Fruit fly (Drosophila melanogaster): Measurements from ENCODE around the gene CG17896.

CG17896 gene

dm6 chrX:529724-530603, 36.7 kb upstream of the CG17896 start, which contains the start of the genes CG4293 and Appl (continued):
- 0 out of 2 replicates have a peak, but pooled peaks have one; percentile 24 for TF ChIP-seq CG32767 (GFP tag; IDR thresholded peaks at IDR 0.05)
- no peak for TF ChIP-seq esg (GFP tag; conservative IDR thresholded peaks at IDR 0.05)
- no peak for TF ChIP-seq CoRest (tag; optimal IDR thresholded peaks at IDR 0.05)
- TF ChIP-seq CG1024 (GFP tag; IDR thresholded peaks at IDR 0.05): no peak
- no peak for TF ChIP-seq CG4820 (GFP tag; optimal IDR thresholded peaks at IDR 0.05)
- TF ChIP-seq MESR4 (GFP tag; optimal IDR thresholded peaks at IDR 0.05): peak; percentile 44
- peak; percentile 11 for TF ChIP-seq CG11504 (tag; optimal IDR thresholded peaks at IDR 0.05)
- TF ChIP-seq CG6654 (GFP tag; optimal IDR thresholded peaks at IDR 0.05): no peak
- TF ChIP-seq onecut (GFP tag; IDR thresholded peaks at IDR 0.05): peak; percentile 99
- no peak for TF ChIP-seq gcm (GFP tag; optimal IDR thresholded peaks at IDR 0.05)
- TF ChIP-seq PHDP (tag; optimal IDR thresholded peaks at IDR 0.05): no peak
- TF ChIP-seq sqz (GFP tag; optimal IDR thresholded peaks at IDR 0.05): no peak
- peak; percentile 64 for TF ChIP-seq sens (GFP tag)
- TF ChIP-seq Dip2 (GFP tag; IDR thresholded peaks at IDR 0.05): 0 out of 2 replicates have a peak, but pooled peaks have one; percentile 37
- no peak for TF ChIP-seq NFAT (GFP tag; IDR thresholded peaks at IDR 0.05)
- no peak for TF ChIP-seq TFAM (GFP tag; optimal IDR thresholded peaks at IDR 0.05)
- TF ChIP-seq CG13424 (tag; optimal IDR thresholded peaks at IDR 0.05): no peak
- TF ChIP-seq Fer1 (GFP tag; optimal IDR thresholded peaks at IDR 0.05): no peak
- TF ChIP-seq Hand (GFP tag; optimal IDR thresholded peaks at IDR 0.05): no peak
- peak; percentile 67 for TF ChIP-seq HmgD (GFP tag; optimal IDR thresholded peaks at IDR 0.05)
- TF ChIP-seq toy (GFP tag; IDR thresholded peaks at IDR 0.05): no peak
- 0 out of 2 replicates have a peak, but pooled peaks have one; percentile 21 for TF ChIP-seq unc-4 (GFP tag; IDR thresholded peaks at IDR 0.05; ENCODE audit: partially characterized antibody)
- no peak for TF ChIP-seq CG12942 (GFP tag; optimal IDR thresholded peaks at IDR 0.05)
- TF ChIP-seq bcd (GFP tag; optimal IDR thresholded peaks at IDR 0.05): no peak
- no peak for TF ChIP-seq gsb-n (tag; optimal IDR thresholded peaks at IDR 0.05)
- TF ChIP-seq h (optimal IDR thresholded peaks at IDR 0.05): no peak
- TF ChIP-seq CG2129 (GFP tag; IDR thresholded peaks at IDR 0.05; ENCODE audit: partially characterized antibody): no peak
- no peak for TF ChIP-seq Atf6 (GFP tag; IDR thresholded peaks at IDR 0.05)
- TF ChIP-seq CG14710 (tag; optimal IDR thresholded peaks at IDR 0.05): peak; percentile 56
- TF ChIP-seq CG6689 (GFP tag; IDR thresholded peaks at IDR 0.05): no peak
- no peak for TF ChIP-seq Bteb2 (GFP tag; optimal IDR thresholded peaks at IDR 0.05)
- no peak for TF ChIP-seq H2.0 (GFP tag; IDR thresholded peaks at IDR 0.05)
- no peak for TF ChIP-seq Stat92E (GFP tag; optimal IDR thresholded peaks at IDR 0.05)
- no peak for TF ChIP-seq Ada2b (GFP tag; IDR thresholded peaks at IDR 0.05)
- no peak for TF ChIP-seq CG17361 (GFP tag; IDR thresholded peaks at IDR 0.05)
- no peak for TF ChIP-seq tio (GFP tag; optimal IDR thresholded peaks at IDR 0.05)
- no peak for TF ChIP-seq CG12219 (GFP tag; optimal IDR thresholded peaks at IDR 0.05)
- no peak for TF ChIP-seq CG17912 (GFP tag; optimal IDR thresholded peaks at IDR 0.05)
- TF ChIP-seq CG17568 (GFP tag; optimal IDR thresholded peaks at IDR 0.05): no peak
- TF ChIP-seq ssp (GFP tag; IDR thresholded peaks at IDR 0.05): no peak
- TF ChIP-seq cas (GFP tag; IDR thresholded peaks at IDR 0.05): no peak
- no peak for TF ChIP-seq CG12744 (GFP tag; optimal IDR thresholded peaks at IDR 0.05)
- no peak for TF ChIP-seq fd3F (GFP tag; optimal IDR thresholded peaks at IDR 0.05)
- peak in 1 of 2 experiments; percentile 96 for TF ChIP-seq Pdp1 (GFP tag; optimal IDR thresholded peaks at IDR 0.05)
- TF ChIP-seq Ets65A (GFP tag): peak; percentile 81
- TF ChIP-seq Jarid2 (GFP tag; optimal IDR thresholded peaks at IDR 0.05): no peak
- TF ChIP-seq Vsx1 (GFP tag; optimal IDR thresholded peaks at IDR 0.05): no peak
- no peak for TF ChIP-seq caup (GFP tag; optimal IDR thresholded peaks at IDR 0.05; ENCODE audit: severe bottlenecking)
- no peak for TF ChIP-seq CG6683 (GFP tag; optimal IDR thresholded peaks at IDR 0.05)

Data from whole organism, embryonic.